Worm (Caenorhabditis elegans): ENCODE data around the gene F22F7.2.

DNA sequence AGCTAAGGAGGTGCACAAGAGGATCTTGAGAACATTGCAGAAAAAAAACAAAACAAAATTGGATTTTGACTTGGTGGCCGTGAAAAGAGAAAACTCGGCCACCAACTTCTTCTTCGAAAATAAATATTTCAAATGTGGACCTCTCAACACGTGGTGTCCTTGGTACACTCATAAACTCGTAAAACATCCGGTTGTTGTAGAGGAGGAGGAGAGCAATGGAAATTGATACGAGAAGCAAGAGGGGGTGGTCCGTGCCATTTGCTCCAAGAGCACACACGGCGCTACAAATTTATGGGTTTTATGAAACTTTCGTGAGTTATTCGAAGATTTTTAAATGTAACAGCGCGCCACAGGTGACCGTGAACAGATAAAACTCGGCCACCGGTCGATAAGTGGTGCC, 40.7 kb upstream of the F22F7.2 start:
- TF ChIP-seq pqm-1 (tag; optimal IDR thresholded peaks at IDR 0.05) (no peak), ceh-9 (tag; optimal IDR thresholded peaks at IDR 0.05) (no peak), nfya-1 (tag; optimal IDR thresholded peaks at IDR 0.05) (no peak), ref-2 (tag; optimal IDR thresholded peaks at IDR 0.05) (no peak), ama-1 (optimal IDR thresholded peaks at IDR 0.05) (no peak), F13H6.1 (tag; optimal IDR thresholded peaks at IDR 0.05) (no peak)
